Worm (Caenorhabditis elegans) whole organism, L4/young adult: ENCODE data around the gene K02E11.10.

Source experiments
- W03F9.2 ChIP-seq: fragments of 150-350 bp; optimal IDR thresholded peaks from 2 replicates; lab custom pipeline; 2014; ENCODE audit warnings: missing biosample characterization, missing genetic modification characterization
- him-1 ChIP-seq: sonication (generic microtip); optimal IDR thresholded peaks from 2 replicates; lab custom pipeline; 2016; ENCODE audit warnings: missing genotype, missing genetic modification reagents, missing genetic modification characterization, missing compliant biosample characterization

DNA sequence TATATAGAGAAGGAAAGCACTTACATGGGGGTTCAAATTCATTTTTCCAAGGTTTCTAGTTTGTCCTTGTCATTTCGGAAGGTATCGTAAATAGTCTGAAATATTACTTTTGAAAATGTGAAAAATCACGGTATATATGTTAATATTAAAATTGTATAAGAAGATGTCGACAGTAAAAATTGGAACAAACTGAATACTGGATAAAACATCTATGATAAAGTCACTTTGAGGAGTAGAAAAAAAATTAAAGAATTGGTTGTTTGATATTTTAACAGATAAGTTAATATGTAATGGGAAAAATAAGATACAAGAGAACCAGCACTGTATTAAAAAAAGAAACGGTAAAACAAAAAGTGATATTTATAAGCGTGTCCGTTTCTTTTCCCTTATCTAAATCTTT, 14.6 kb downstream of the K02E11.10 start, which contains the start of gene nep-21:
- TF ChIP-seq him-1 (no peak), W03F9.2 (tag; lab: Kevin White, UChicago) (no peak)
